Fruit fly (Drosophila melanogaster): Measurements from ENCODE around the gene Best2.

Best2 gene

dm6 chr3L:6256408-6257188 lies at the start of gene Best2:
TSS of gene Best2 (minus strand) at chr3L:6256665.
- TF ChIP-seq Sin3A (optimal IDR thresholded peaks at IDR 0.05), result no peak
- TF ChIP-seq insv (optimal IDR thresholded peaks at IDR 0.05), result no peak
- TF ChIP-seq psq (optimal IDR thresholded peaks at IDR 0.05), result no peak
- no peak for TF ChIP-seq Myc (optimal IDR thresholded peaks at IDR 0.05)
- TF ChIP-seq ttk (optimal IDR thresholded peaks at IDR 0.05), result no peak
- no peak for TF ChIP-seq h (optimal IDR thresholded peaks at IDR 0.05)

dm6 chr3L:6304859-6305258 lies 48.4 kb upstream of the Best2 start:
- TF ChIP-seq Sin3A (optimal IDR thresholded peaks at IDR 0.05) (no peak), insv (optimal IDR thresholded peaks at IDR 0.05) (no peak), ttk (optimal IDR thresholded peaks at IDR 0.05) (no peak), Myc (optimal IDR thresholded peaks at IDR 0.05) (no peak), psq (optimal IDR thresholded peaks at IDR 0.05) (no peak), h (optimal IDR thresholded peaks at IDR 0.05) (no peak)

DNA sequence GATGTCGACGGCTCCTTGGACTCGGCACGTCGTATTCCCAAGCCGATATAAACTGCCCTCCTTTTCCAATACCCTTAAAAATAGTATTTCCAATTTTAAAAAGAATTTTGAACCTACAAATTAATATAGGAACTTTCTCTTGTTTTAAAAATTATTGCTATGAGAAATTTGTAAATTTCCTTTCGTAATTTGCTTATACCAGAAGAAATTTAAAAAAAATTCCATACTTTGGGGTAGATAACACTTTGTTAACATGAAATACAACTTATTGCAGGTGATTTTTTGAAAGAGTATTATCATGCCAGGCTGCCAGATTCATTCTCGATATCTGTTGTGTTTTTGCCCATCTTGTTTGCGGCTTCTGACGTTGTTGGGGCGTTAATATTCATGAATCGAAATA lies 46.0 kb upstream of the Best2 start:
- TF ChIP-seq Sin3A (optimal IDR thresholded peaks at IDR 0.05), result no peak
- no peak for TF ChIP-seq psq (optimal IDR thresholded peaks at IDR 0.05)
- no peak for TF ChIP-seq ttk (optimal IDR thresholded peaks at IDR 0.05)
- no peak for TF ChIP-seq h (optimal IDR thresholded peaks at IDR 0.05)
- no peak for TF ChIP-seq insv (optimal IDR thresholded peaks at IDR 0.05)

DNA sequence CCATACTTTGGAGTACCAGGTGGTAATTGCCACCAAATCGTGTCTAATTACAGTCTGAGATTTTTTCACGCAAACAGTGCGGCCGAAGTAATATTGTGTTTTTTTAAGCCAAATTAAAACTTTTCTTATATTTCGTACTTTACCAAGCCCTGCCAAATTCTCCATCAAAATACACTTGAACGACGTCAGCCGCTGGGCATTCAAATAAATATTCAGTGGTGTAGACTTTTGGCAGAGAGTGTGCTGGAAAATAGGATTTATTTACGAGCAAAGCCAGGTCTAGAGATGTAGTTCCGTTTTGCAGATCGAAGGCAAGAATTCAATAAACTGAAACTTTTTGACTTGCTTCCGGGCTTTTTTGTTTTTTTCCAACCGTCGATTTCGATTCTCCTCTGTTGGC lies 40.1 kb upstream of the Best2 start:
- TF ChIP-seq Sin3A (optimal IDR thresholded peaks at IDR 0.05), result no peak
- no peak for TF ChIP-seq insv (optimal IDR thresholded peaks at IDR 0.05)
- TF ChIP-seq Myc (optimal IDR thresholded peaks at IDR 0.05), result no peak
- TF ChIP-seq psq (optimal IDR thresholded peaks at IDR 0.05), result no peak
- no peak for TF ChIP-seq ttk (optimal IDR thresholded peaks at IDR 0.05)
- TF ChIP-seq h (optimal IDR thresholded peaks at IDR 0.05), result no peak

dm6 chr3L:6285412-6285811 lies 28.9 kb upstream of the Best2 start:
- TF ChIP-seq psq (optimal IDR thresholded peaks at IDR 0.05) (no peak), ttk (optimal IDR thresholded peaks at IDR 0.05) (no peak), h (optimal IDR thresholded peaks at IDR 0.05) (no peak), Myc (optimal IDR thresholded peaks at IDR 0.05) (no peak), Sin3A (optimal IDR thresholded peaks at IDR 0.05) (no peak), insv (optimal IDR thresholded peaks at IDR 0.05) (no peak)

DNA sequence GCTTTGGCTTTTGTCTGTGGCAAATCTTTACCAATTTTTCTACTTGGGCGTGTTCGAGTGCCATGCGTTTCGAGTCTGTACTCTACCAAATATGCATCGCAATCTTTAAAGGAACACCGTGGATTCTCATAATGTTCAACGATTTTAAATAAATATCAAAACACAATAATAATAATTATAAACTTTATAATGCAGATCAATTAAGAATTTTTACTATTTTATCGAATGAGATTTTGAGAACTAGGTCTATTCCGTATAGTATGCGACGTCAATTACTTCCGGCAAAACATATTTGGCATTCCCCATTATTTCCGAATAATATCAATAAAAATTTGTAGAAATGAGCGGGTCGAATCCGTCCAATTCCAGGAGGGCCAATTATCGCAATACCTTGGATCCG lies 19.0 kb upstream of the Best2 start, which contains the start of gene CG43168:
CG43168 (plus strand) TSS at position 301 of the 400 bp plus-strand sequence.
- TF ChIP-seq ttk (optimal IDR thresholded peaks at IDR 0.05) (no peak), Sin3A (optimal IDR thresholded peaks at IDR 0.05) (no peak), h (optimal IDR thresholded peaks at IDR 0.05) (no peak), insv (optimal IDR thresholded peaks at IDR 0.05) (no peak), Myc (optimal IDR thresholded peaks at IDR 0.05) (no peak), psq (optimal IDR thresholded peaks at IDR 0.05) (no peak)

DNA sequence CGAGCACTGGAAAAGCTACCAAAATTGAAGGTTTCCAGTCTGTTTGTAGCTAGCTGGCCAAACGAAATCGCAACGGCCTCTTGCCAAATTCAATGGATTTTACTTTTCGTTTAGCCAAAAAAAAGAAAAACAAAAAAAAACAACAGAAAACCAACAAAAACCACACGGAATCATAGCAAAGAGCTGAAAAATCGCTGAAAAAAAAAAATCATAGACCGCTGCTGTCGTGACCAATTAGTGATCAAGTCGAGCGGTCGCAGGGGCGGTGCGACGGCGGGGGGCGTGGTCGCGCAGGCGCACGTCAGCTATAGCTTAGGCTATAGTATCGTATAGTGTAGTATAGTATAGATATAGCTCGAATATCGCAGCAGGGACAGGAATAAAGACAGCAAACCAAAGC lies 18.5 kb upstream of the Best2 start:
- TF ChIP-seq ttk (optimal IDR thresholded peaks at IDR 0.05), result no peak
- TF ChIP-seq psq (optimal IDR thresholded peaks at IDR 0.05), result no peak
- TF ChIP-seq h (optimal IDR thresholded peaks at IDR 0.05), result no peak
- no peak for TF ChIP-seq Sin3A (optimal IDR thresholded peaks at IDR 0.05)
- no peak for TF ChIP-seq Myc (optimal IDR thresholded peaks at IDR 0.05)
- no peak for TF ChIP-seq insv (optimal IDR thresholded peaks at IDR 0.05)

DNA sequence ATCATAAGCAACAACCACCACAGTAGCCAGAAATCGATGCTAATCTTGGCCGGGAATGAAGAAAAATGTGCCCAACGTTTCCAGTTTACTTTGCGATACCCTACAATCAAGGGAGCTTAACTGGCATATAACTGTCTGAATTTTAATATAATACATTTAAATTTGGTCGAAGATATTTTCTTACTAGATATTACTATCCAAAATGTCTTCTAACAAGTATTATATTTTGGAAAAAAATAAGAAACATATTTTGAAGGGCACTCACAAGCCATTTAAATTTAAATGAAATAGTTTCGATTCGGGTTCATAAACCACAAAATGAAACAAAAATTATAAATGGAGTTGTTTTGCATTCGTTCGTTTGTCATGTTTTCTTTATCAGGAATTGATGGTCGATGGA lies 13.8 kb upstream of the Best2 start:
- TF ChIP-seq insv (optimal IDR thresholded peaks at IDR 0.05) (no peak), h (optimal IDR thresholded peaks at IDR 0.05) (no peak), psq (optimal IDR thresholded peaks at IDR 0.05) (no peak), ttk (optimal IDR thresholded peaks at IDR 0.05) (no peak), Sin3A (optimal IDR thresholded peaks at IDR 0.05) (no peak), Myc (optimal IDR thresholded peaks at IDR 0.05) (no peak)

DNA sequence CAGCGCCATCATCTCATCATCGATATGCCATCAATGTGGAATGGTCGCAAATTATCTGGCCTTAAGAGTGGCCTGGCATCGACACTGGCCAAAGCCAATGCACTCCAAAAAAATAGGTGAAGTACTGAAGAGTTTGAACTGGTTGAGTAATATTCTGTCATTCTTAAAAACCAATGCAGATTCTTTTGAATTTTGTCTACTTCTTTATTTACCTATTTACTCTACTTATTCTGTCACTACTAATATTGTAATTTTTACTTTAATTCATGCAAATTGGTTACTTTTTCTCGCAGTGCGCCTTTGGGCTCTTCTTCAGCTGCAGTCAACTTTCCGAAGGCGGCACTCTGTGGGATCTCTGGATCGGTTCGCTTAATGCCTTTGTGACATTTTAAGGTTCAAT lies 12.5 kb upstream of the Best2 start:
- TF ChIP-seq psq (optimal IDR thresholded peaks at IDR 0.05), result no peak
- no peak for TF ChIP-seq ttk (optimal IDR thresholded peaks at IDR 0.05)
- TF ChIP-seq Sin3A (optimal IDR thresholded peaks at IDR 0.05), result no peak
- no peak for TF ChIP-seq Myc (optimal IDR thresholded peaks at IDR 0.05)
- no peak for TF ChIP-seq h (optimal IDR thresholded peaks at IDR 0.05)
- no peak for TF ChIP-seq insv (optimal IDR thresholded peaks at IDR 0.05)

- TF ChIP-seq insv (optimal IDR thresholded peaks at IDR 0.05) (no peak), Sin3A (optimal IDR thresholded peaks at IDR 0.05) (no peak), h (optimal IDR thresholded peaks at IDR 0.05) (no peak), psq (optimal IDR thresholded peaks at IDR 0.05) (no peak), ttk (optimal IDR thresholded peaks at IDR 0.05) (no peak), Myc (optimal IDR thresholded peaks at IDR 0.05) (no peak)
Observed at dm6 chr3L:6268076-6268475, 11.6 kb upstream of the Best2 start.

DNA sequence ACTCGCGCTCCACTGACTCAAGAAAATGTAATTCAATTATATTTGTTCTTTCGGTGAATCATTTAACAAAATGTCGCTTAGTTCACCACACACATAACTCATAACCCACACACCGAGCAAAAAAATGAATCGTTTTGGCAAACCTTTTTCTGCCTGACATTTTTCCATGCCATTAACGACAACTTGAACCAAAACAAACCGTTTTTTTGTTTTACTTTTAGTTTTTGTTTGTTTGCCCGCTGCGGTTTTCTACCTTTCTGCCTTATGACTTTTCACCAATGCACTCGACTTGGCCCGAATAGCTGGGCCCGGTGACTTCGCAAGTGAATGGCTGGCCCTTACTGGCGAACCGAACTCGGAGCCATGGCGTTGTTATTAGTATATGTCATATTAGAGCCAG lies 11.0 kb upstream of the Best2 start:
- no peak for TF ChIP-seq psq (optimal IDR thresholded peaks at IDR 0.05)

- TF ChIP-seq Myc (optimal IDR thresholded peaks at IDR 0.05) (no peak), Sin3A (optimal IDR thresholded peaks at IDR 0.05) (no peak)
Observed at dm6 chr3L:6266321-6266720, 9.9 kb upstream of the Best2 start.

Measured in Kc167 (cell line).